Fruit fly (Drosophila melanogaster): Measurements from ENCODE around the gene Diedel2.

Diedel2 gene

DNA sequence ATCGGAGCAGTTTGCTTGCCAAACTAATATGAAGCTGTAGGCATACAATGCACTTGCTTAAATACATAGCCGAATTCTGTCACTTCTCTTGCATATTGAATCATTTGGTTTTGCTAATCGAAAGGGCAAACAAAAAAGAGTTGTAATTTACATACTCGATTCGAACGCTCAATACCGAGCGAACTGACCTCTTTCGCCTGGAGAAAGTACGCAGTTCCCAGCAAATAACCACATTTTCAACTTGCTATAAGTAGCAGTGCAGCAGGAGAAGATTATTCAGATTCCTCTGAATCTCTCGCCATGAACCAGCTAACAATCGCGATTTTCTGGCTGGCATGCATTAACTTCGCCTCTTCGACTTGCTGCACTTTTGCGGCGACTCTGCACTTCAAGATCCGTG, at the start of gene Diedel2:
TSS of gene Diedel2 (plus strand) at position 301 of the 400 bp plus-strand sequence.
- TF ChIP-seq CG15710 (tag; optimal IDR thresholded peaks at IDR 0.05) (no peak), EcR (GFP tag; optimal IDR thresholded peaks at IDR 0.05) (no peak), CG13204 (GFP tag; optimal IDR thresholded peaks at IDR 0.05) (no peak), CG9948 (tag; optimal IDR thresholded peaks at IDR 0.05) (no peak), CG8301 (tag; optimal IDR thresholded peaks at IDR 0.05) (no peak), CG32121 (GFP tag; IDR thresholded peaks at IDR 0.05) (no peak)

DNA sequence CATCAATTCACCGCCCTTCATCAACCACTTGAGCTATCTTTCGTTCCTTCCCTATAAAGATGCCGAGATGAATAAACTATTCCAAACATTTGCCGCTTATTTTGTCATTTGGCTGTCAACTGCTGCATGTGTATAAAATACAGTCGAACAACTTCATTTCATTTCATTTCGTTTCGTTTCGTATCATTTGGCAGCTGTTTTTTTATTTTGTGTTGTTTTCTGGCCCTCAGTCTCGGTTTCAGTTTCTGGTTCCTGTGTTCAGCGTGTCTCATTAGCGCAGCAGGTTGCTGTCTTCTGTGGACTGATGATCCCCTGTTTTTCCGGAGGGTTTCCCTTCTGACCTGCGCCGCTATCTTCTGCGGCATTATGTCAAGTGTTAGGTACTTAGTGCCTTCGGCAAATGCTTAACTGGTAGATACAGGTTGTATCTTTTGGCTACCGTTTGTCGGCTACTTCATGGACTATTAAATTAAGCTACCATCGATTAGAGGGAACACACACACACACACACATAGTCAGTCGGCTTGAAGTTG, 48.8 kb upstream of the Diedel2 start:
- TF ChIP-seq CG8159 (tag; optimal IDR thresholded peaks at IDR 0.05) (no peak), CG8301 (tag; optimal IDR thresholded peaks at IDR 0.05) (no peak), CG34367 (tag; optimal IDR thresholded peaks at IDR 0.05) (no peak)

DNA sequence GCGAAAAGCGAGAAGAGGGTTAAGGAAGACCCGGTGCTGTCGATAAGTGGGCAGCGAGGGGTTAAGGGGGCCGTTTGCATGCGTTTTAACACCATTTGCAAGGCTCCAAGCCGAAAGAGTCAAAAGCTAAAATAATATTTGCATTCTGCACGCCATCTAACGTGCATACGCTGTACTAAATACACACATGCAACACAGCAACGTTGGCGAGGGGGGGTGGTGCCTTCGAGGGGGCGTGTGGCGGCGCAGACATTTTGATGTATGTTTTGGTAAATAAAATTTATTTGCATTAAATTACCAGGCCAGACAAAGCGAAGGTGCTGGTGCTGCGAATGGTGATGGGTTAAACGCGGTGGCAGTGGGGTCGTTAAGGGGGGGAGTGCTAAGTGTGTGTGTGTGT, 47.9 kb upstream of the Diedel2 start:
- TF ChIP-seq Pif1B (GFP tag; optimal IDR thresholded peaks at IDR 0.05) (no peak), fd96Ca (GFP tag; IDR thresholded peaks at IDR 0.05) (no peak), CG34367 (tag; optimal IDR thresholded peaks at IDR 0.05) (no peak), CG10348 (GFP tag; IDR thresholded peaks at IDR 0.05) (no peak), CG15710 (tag; optimal IDR thresholded peaks at IDR 0.05) (no peak), Snoo (tag; optimal IDR thresholded peaks at IDR 0.05) (no peak)

DNA sequence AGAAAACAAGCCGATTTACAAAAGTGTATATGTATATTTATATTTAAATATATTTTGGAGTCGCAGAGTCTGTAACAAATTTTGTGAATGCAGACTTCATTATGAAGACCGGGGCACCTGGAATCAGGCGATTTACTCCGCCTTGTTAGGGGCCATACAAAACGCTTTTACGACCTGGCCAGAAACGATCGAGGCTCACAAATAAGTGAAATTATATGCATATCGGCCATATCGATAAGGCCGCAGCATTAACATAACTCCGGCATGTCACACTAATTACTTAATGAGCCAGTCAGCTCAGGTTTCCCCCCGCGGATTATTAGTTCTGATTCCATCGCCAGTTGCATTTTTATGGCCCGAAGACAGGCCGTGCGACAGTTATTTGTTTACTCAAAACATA, 45.7 kb upstream of the Diedel2 start:
- no peak for TF ChIP-seq CG8159 (tag; optimal IDR thresholded peaks at IDR 0.05)
- no peak for TF ChIP-seq CG13204 (GFP tag; optimal IDR thresholded peaks at IDR 0.05)
- no peak for TF ChIP-seq CG8301 (tag; optimal IDR thresholded peaks at IDR 0.05)

DNA sequence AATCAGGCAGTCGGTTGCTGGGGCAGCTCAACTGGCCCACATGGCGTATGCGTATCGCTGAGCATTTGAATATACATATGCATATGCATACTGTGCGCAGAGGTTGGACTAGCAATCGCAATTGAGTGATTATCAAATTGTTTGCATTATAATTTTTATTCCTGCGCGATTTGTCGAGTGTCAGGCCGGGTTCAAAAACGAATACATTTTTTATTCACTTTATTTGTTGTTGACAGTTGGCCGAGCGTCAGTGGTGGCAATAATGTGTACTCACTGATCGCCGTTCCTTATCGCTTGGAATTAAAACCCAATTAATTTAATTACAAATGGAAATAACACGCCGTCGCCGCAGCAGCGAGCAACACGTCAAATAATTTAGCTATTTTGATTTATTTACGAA, 42.5 kb upstream of the Diedel2 start:
- TF ChIP-seq CG4496 (GFP tag; IDR thresholded peaks at IDR 0.05) (0 out of 3 replicates have a peak, but pooled peaks have one; percentile 14), CG17806 (tag; optimal IDR thresholded peaks at IDR 0.05) (no peak)

DNA sequence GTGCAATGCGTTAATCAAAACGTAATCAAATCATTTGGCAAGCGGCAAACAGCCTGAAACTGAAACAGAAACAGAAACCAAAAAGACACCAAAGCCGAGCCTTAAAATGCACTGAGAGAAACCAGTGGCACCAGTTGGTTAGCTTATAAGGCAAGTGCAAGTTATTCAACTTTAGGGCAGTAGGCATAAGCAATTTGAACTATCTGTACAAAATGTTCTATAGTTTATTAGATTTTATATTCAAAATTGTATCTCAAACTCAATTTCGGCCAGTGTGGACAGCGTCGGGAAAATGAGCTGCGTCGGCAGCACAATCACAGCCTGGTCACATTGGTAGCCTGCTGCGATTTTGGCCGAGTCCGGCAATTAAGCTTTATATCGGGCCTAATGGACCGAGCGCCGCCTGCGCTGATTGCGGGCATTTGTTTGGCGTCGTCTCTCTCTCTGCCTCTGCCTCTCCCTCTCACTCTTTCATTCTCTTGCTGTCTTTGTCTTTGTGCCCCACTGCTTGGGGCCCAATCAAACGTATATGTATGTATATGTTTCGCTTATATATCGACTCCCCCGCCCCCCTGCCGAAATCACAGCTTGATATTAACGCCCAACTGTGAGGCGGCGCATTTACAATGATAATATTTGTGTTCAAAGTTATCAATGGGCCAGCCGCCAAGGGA, 41.1 kb upstream of the Diedel2 start:
- TF ChIP-seq CG9948 (tag; optimal IDR thresholded peaks at IDR 0.05), result peak; percentile 65
- peak; percentile 85 for TF ChIP-seq fd96Ca (GFP tag; IDR thresholded peaks at IDR 0.05)
- peak; percentile 83 for TF ChIP-seq CG4496 (GFP tag; IDR thresholded peaks at IDR 0.05)
- peak; percentile 42; the same call in 1 of the 2 replicates for TF ChIP-seq rn (GFP tag; IDR thresholded peaks at IDR 0.05)
- TF ChIP-seq Ets98B (GFP tag; IDR thresholded peaks at IDR 0.05), result peak; percentile 71
- peak; percentile 44; the same call in 1 of the 2 replicates for TF ChIP-seq CG12605 (GFP tag; IDR thresholded peaks at IDR 0.05)
- TF ChIP-seq CG8301 (tag; optimal IDR thresholded peaks at IDR 0.05), result peak; percentile 57
- TF ChIP-seq gl (tag; optimal IDR thresholded peaks at IDR 0.05), result peak; percentile 6
- TF ChIP-seq CG34367 (tag; optimal IDR thresholded peaks at IDR 0.05), result peak; percentile 61
- peak; percentile 69 for TF ChIP-seq CG15710 (tag; optimal IDR thresholded peaks at IDR 0.05)
- TF ChIP-seq CG8159 (tag; optimal IDR thresholded peaks at IDR 0.05), result peak; percentile 67
- TF ChIP-seq CG32121 (GFP tag; IDR thresholded peaks at IDR 0.05), result peak; percentile 70
- peak; percentile 25 for TF ChIP-seq D1 (tag; optimal IDR thresholded peaks at IDR 0.05)
- peak; percentile 62 for TF ChIP-seq Pif1A (GFP tag; optimal IDR thresholded peaks at IDR 0.05)
- peak; percentile 80 for TF ChIP-seq Snoo (tag; optimal IDR thresholded peaks at IDR 0.05)
- no peak for TF ChIP-seq CG13204 (GFP tag; optimal IDR thresholded peaks at IDR 0.05)
- no peak for TF ChIP-seq CG10348 (GFP tag; IDR thresholded peaks at IDR 0.05)
- peak; percentile 61 for TF ChIP-seq CG14655 (GFP tag; optimal IDR thresholded peaks at IDR 0.05)
- no peak for TF ChIP-seq EcR (GFP tag; optimal IDR thresholded peaks at IDR 0.05)
- TF ChIP-seq Pif1B (GFP tag; optimal IDR thresholded peaks at IDR 0.05), result peak; percentile 51
- peak; percentile 62 for TF ChIP-seq CG17806 (tag; optimal IDR thresholded peaks at IDR 0.05)

DNA sequence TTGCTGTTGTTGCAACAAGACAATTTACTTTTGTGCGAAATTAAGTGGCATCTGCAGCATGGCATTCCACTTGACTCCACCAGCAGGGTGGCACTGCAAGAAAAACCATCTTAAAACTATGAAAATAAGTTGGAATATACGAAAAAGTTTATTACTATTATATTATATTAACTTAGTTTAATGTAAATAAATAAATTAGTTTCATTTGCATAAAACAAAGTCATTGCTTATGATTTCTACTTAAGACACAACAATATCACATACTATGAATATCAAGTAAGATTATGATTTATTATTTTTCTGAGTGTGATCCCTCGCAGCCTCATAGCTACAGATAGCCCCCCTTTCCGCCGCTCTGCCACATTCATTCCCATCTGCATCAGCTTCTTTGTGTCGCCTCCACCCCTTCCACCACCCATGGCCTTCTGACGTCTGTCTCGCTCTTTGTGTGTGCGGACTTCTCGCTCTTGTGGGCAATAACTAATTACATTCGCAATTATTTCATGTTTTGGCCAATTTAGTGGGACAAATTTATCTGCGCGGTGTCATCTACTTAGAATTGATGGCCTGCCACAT, 38.0 kb upstream of the Diedel2 start:
- TF ChIP-seq CG9948 (tag; optimal IDR thresholded peaks at IDR 0.05) (peak; percentile 67), CG14655 (GFP tag; optimal IDR thresholded peaks at IDR 0.05) (peak; percentile 72), Snoo (tag; optimal IDR thresholded peaks at IDR 0.05) (no peak), CG4496 (GFP tag; IDR thresholded peaks at IDR 0.05) (no peak), CG10348 (GFP tag; IDR thresholded peaks at IDR 0.05) (no peak), Ets98B (GFP tag; IDR thresholded peaks at IDR 0.05) (no peak), Pif1B (GFP tag; optimal IDR thresholded peaks at IDR 0.05) (peak; percentile 17), CG32121 (GFP tag; IDR thresholded peaks at IDR 0.05) (no peak), CG12605 (GFP tag; IDR thresholded peaks at IDR 0.05) (peak; percentile 39; the same call in 1 of the 2 replicates), rn (GFP tag; IDR thresholded peaks at IDR 0.05) (no peak), D1 (tag; optimal IDR thresholded peaks at IDR 0.05) (no peak), CG8301 (tag; optimal IDR thresholded peaks at IDR 0.05) (peak; percentile 69), gl (tag; optimal IDR thresholded peaks at IDR 0.05) (no peak), EcR (GFP tag; optimal IDR thresholded peaks at IDR 0.05) (no peak), Pif1A (GFP tag; optimal IDR thresholded peaks at IDR 0.05) (no peak), CG8159 (tag; optimal IDR thresholded peaks at IDR 0.05) (peak; percentile 78), CG17806 (tag; optimal IDR thresholded peaks at IDR 0.05) (peak; percentile 66), fd96Ca (GFP tag; IDR thresholded peaks at IDR 0.05) (no peak), CG34367 (tag; optimal IDR thresholded peaks at IDR 0.05) (peak; percentile 38), CG13204 (GFP tag; optimal IDR thresholded peaks at IDR 0.05) (no peak), CG15710 (tag; optimal IDR thresholded peaks at IDR 0.05) (peak; percentile 66)

All from whole organism, pupa.